Fruit fly (Drosophila melanogaster) whole organism, embryonic: ENCODE measurements around the gene CG2898.
A peak's percentile ranks its signal among the peaks of the same experiment; 100 is the strongest.

Source experiments
- Adf1 ChIP-seq: fragments of 200-800 bp; sonication (Bioruptor generic); IDR thresholded peaks from 2 replicates; pipeline ENCODE4 v1.3.6; 2022; ENCODE audit warnings: missing biosample characterization, missing genetic modification characterization
- BEAF-32 ChIP-seq: fragments of 200-800 bp; sonication (Bioruptor generic); optimal IDR thresholded peaks from 3 replicates; lab custom pipeline; 2017; ENCODE audit warnings: missing biosample characterization, missing genetic modification characterization, mild to moderate bottlenecking, moderate library complexity, missing genetic modification reagents
- CG10979 ChIP-seq: fragments of 200-800 bp; sonication (Bioruptor generic); optimal IDR thresholded peaks from 2 replicates; lab custom pipeline; 2018; ENCODE audit warnings: missing biosample characterization, mild to moderate bottlenecking, missing genetic modification characterization, moderate library complexity
- CG11695 ChIP-seq: fragments of 200-800 bp; sonication (Bioruptor generic); IDR thresholded peaks from 3 replicates; pipeline ENCODE4 v1.3.6; 2022; ENCODE audit warnings: missing biosample characterization, missing genetic modification characterization
- CG11723 ChIP-seq: fragments of 200-800 bp; sonication (Bioruptor generic); optimal IDR thresholded peaks from 2 replicates; lab custom pipeline; 2017; ENCODE audit warnings: missing biosample characterization, mild to moderate bottlenecking, missing genetic modification characterization
- CG13775 ChIP-seq: fragments of 200-800 bp; sonication (Bioruptor generic); optimal IDR thresholded peaks from 3 replicates; lab custom pipeline; 2017; ENCODE audit warnings: missing biosample characterization, mild to moderate bottlenecking, missing genetic modification characterization
- CG16779 ChIP-seq: fragments of 200-800 bp; sonication (Bioruptor generic); IDR thresholded peaks from 2 replicates; pipeline ENCODE4 v1.3.6; 2022; ENCODE audit warnings: missing biosample characterization, missing genetic modification characterization
- CG17829 ChIP-seq: fragments of 200-800 bp; optimal IDR thresholded peaks from 2 replicates; lab custom pipeline; 2019; ENCODE audit warnings: missing biosample characterization, mild to moderate bottlenecking, missing genetic modification characterization, moderate library complexity
- CG2202 ChIP-seq: fragments of 200-800 bp; sonication (Bioruptor generic); optimal IDR thresholded peaks from 2 replicates; lab custom pipeline; 2018; ENCODE audit warnings: missing biosample characterization, mild to moderate bottlenecking, missing genetic modification characterization
- CG3065 ChIP-seq: fragments of 200-800 bp; sonication (Bioruptor generic); optimal IDR thresholded peaks from 2 replicates; lab custom pipeline; 2016; ENCODE audit warnings: missing biosample characterization, missing genetic modification characterization
- CG31224 ChIP-seq: fragments of 200-800 bp; sonication (Bioruptor generic); IDR thresholded peaks from 2 replicates; pipeline ENCODE4 v1.3.6; 2022; ENCODE audit warnings: missing biosample characterization, missing genetic modification characterization
- CG31365 ChIP-seq: fragments of 200-800 bp; sonication (Bioruptor generic); optimal IDR thresholded peaks from 2 replicates; lab custom pipeline; 2018; ENCODE audit warnings: missing biosample characterization, mild to moderate bottlenecking, missing genetic modification characterization
- CG32767 ChIP-seq: fragments of 200-800 bp; sonication (Bioruptor generic); IDR thresholded peaks from 2 replicates; pipeline ENCODE4 v1.3.6; 2022; ENCODE audit warnings: missing biosample characterization, missing genetic modification characterization
- CG33557 ChIP-seq: fragments of 200-800 bp; sonication (Bioruptor generic); optimal IDR thresholded peaks from 2 replicates; lab custom pipeline; 2019; ENCODE audit warnings: missing biosample characterization, mild to moderate bottlenecking, missing genetic modification characterization, moderate library complexity
- CG34224 ChIP-seq: fragments of 200-800 bp; sonication (Bioruptor generic); IDR thresholded peaks from 3 replicates; pipeline ENCODE4 v1.3.6; 2022; ENCODE audit warnings: missing biosample characterization, missing genetic modification characterization; ENCODE audit not compliant: partially characterized antibody
- CG6654 ChIP-seq: fragments of 200-800 bp; sonication (Bioruptor generic); optimal IDR thresholded peaks from 2 replicates; lab custom pipeline; 2017; ENCODE audit warnings: missing biosample characterization, mild to moderate bottlenecking, missing genetic modification characterization
- CG6689 ChIP-seq: fragments of 200-800 bp; sonication (Bioruptor generic); IDR thresholded peaks from 2 replicates; pipeline ENCODE4 v1.3.6; 2022; ENCODE audit warnings: missing biosample characterization, missing genetic modification characterization
- CG6765 ChIP-seq: fragments of 200-800 bp; sonication (Bioruptor generic); optimal IDR thresholded peaks from 3 replicates; lab custom pipeline; 2017; ENCODE audit warnings: missing biosample characterization, mild to moderate bottlenecking, missing genetic modification characterization
- CG6813 ChIP-seq: fragments of 200-800 bp; sonication (Bioruptor generic); optimal IDR thresholded peaks from 2 replicates; lab custom pipeline; 2017; ENCODE audit warnings: missing biosample characterization, missing genetic modification characterization, mild to moderate bottlenecking, moderate library complexity, missing genetic modification reagents
- CG7357 ChIP-seq: fragments of 200-800 bp; sonication (Bioruptor generic); IDR thresholded peaks from 3 replicates; pipeline ENCODE4 v1.3.6; 2022; ENCODE audit warnings: missing biosample characterization, missing genetic modification characterization
- CG7745 ChIP-seq: fragments of 200-800 bp; sonication (Bioruptor generic); optimal IDR thresholded peaks from 2 replicates; lab custom pipeline; 2018; ENCODE audit warnings: missing biosample characterization, mild to moderate bottlenecking, missing genetic modification characterization, moderate library complexity
- CG7928 ChIP-seq: fragments of 200-800 bp; sonication (Bioruptor generic); optimal IDR thresholded peaks from 2 replicates; lab custom pipeline; 2017; ENCODE audit warnings: missing biosample characterization, mild to moderate bottlenecking, missing genetic modification characterization
- CG8765 ChIP-seq: fragments of 200-800 bp; sonication (Bioruptor generic); IDR thresholded peaks from 2 replicates; pipeline ENCODE4 v1.3.6; 2022; ENCODE audit warnings: missing biosample characterization, missing genetic modification characterization
- CHES-1-like ChIP-seq: fragments of 200-800 bp; sonication (Bioruptor generic); optimal IDR thresholded peaks from 2 replicates; lab custom pipeline; 2016; ENCODE audit warnings: missing biosample characterization, missing genetic modification characterization
- CrebB ChIP-seq: fragments of 200-800 bp; sonication (Bioruptor generic); optimal IDR thresholded peaks from 3 replicates; lab custom pipeline; 2018; ENCODE audit warnings: missing biosample characterization, mild to moderate bottlenecking, missing genetic modification characterization
- Fer1 ChIP-seq: fragments of 200-800 bp; sonication (Bioruptor generic); optimal IDR thresholded peaks from 2 replicates; lab custom pipeline; 2017; ENCODE audit warnings: missing biosample characterization, mild to moderate bottlenecking, missing genetic modification characterization
- Hey ChIP-seq: fragments of 200-800 bp; sonication (Bioruptor generic); optimal IDR thresholded peaks from 3 replicates; lab custom pipeline; 2018; ENCODE audit warnings: missing biosample characterization, mild to moderate bottlenecking, missing genetic modification characterization
- HmgZ ChIP-seq: fragments of 200-800 bp; sonication (Bioruptor generic); optimal IDR thresholded peaks from 2 replicates; lab custom pipeline; 2018; ENCODE audit warnings: missing biosample characterization, mild to moderate bottlenecking, missing genetic modification characterization
- Lim3 ChIP-seq: fragments of 200-800 bp; sonication (Bioruptor generic); IDR thresholded peaks from 2 replicates; pipeline ENCODE4 v1.3.6; 2022; ENCODE audit warnings: missing biosample characterization, missing genetic modification characterization
- Med ChIP-seq: fragments of 200-800 bp; sonication (Bioruptor generic); peaks from one replicate; lab custom pipeline; 2016; ENCODE audit warnings: missing biosample characterization, missing genetic modification characterization, mild to moderate bottlenecking, inconsistent platforms, moderate library complexity
- Ravus ChIP-seq: fragments of 200-800 bp; sonication (Bioruptor generic); IDR thresholded peaks from 2 replicates; pipeline ENCODE4 v1.3.6; 2022; ENCODE audit warnings: missing biosample characterization, missing genetic modification characterization
- Ssrp ChIP-seq: fragments of 200-800 bp; sonication (Bioruptor generic); optimal IDR thresholded peaks from 2 replicates; lab custom pipeline; 2018; ENCODE audit warnings: missing biosample characterization, mild to moderate bottlenecking, missing genetic modification characterization, moderate library complexity
- ac ChIP-seq: fragments of 200-800 bp; sonication (Bioruptor generic); optimal IDR thresholded peaks from 3 replicates; lab custom pipeline; 2017; ENCODE audit warnings: missing biosample characterization, mild to moderate bottlenecking, missing genetic modification characterization
- ap ChIP-seq: fragments of 200-800 bp; sonication (Bioruptor generic); IDR thresholded peaks from 2 replicates; pipeline ENCODE4 v1.3.6; 2022; ENCODE audit warnings: missing biosample characterization, missing genetic modification characterization
- cad ChIP-seq: fragments of >200 bp; optimal IDR thresholded peaks from 2 replicates; lab custom pipeline; 2017; ENCODE audit warnings: missing biosample characterization, missing genetic modification characterization
- chn ChIP-seq: fragments of 200-800 bp; sonication (Bioruptor generic); optimal IDR thresholded peaks from 2 replicates; lab custom pipeline; 2016; ENCODE audit warnings: missing biosample characterization, missing genetic modification characterization
- crol ChIP-seq: fragments of 200-800 bp; sonication (Bioruptor generic); IDR thresholded peaks from 2 replicates; pipeline ENCODE4 v1.3.6; 2022; ENCODE audit warnings: missing biosample characterization, missing genetic modification characterization
- da ChIP-seq: fragments of 200-800 bp; sonication (Bioruptor generic); optimal IDR thresholded peaks from 2 replicates; lab custom pipeline; 2016; ENCODE audit warnings: missing biosample characterization, missing genetic modification characterization
- dmrt11E ChIP-seq: fragments of 200-800 bp; sonication (Bioruptor generic); optimal IDR thresholded peaks from 3 replicates; lab custom pipeline; 2018; ENCODE audit warnings: missing biosample characterization, mild to moderate bottlenecking, missing genetic modification characterization, moderate library complexity
- gsb ChIP-seq: fragments of 200-800 bp; sonication (Bioruptor generic); IDR thresholded peaks from 2 replicates; pipeline ENCODE4 v1.3.6; 2022; ENCODE audit warnings: missing biosample characterization, missing genetic modification characterization
- gsb-n ChIP-seq: fragments of 200-800 bp; sonication (Bioruptor generic); optimal IDR thresholded peaks from 3 replicates; lab custom pipeline; 2018; ENCODE audit warnings: missing biosample characterization, mild to moderate bottlenecking, missing genetic modification characterization
- jigr1 ChIP-seq: fragments of 200-800 bp; sonication (Bioruptor generic); IDR thresholded peaks from 3 replicates; pipeline ENCODE4 v1.3.6; 2022; ENCODE audit warnings: missing biosample characterization, missing genetic modification characterization
- jumu ChIP-seq: fragments of 200-800 bp; sonication (Bioruptor generic); optimal IDR thresholded peaks from 3 replicates; lab custom pipeline; 2016; ENCODE audit warnings: missing biosample characterization, missing genetic modification characterization
- lilli ChIP-seq: fragments of 200-800 bp; sonication (Bioruptor generic); optimal IDR thresholded peaks from 3 replicates; lab custom pipeline; 2016; ENCODE audit warnings: missing biosample characterization, missing genetic modification characterization
- mam ChIP-seq: fragments of 200-800 bp; sonication (Bioruptor generic); optimal IDR thresholded peaks from 3 replicates; lab custom pipeline; 2016; ENCODE audit warnings: missing biosample characterization, missing genetic modification characterization
- oc ChIP-seq: fragments of 200-800 bp; sonication (Bioruptor generic); optimal IDR thresholded peaks from 2 replicates; lab custom pipeline; 2018; ENCODE audit warnings: missing biosample characterization, mild to moderate bottlenecking, missing genetic modification characterization, moderate library complexity
- run ChIP-seq: fragments of 200-800 bp; sonication (Bioruptor generic); optimal IDR thresholded peaks from 3 replicates; lab custom pipeline; 2018; ENCODE audit warnings: missing biosample characterization, mild to moderate bottlenecking, missing genetic modification characterization
- scrt ChIP-seq: fragments of 200-800 bp; sonication (Bioruptor generic); optimal IDR thresholded peaks from 2 replicates; lab custom pipeline; 2018; ENCODE audit warnings: missing biosample characterization, mild to moderate bottlenecking, missing genetic modification characterization, moderate library complexity
- slou ChIP-seq: fragments of 200-800 bp; sonication (Bioruptor generic); optimal IDR thresholded peaks from 3 replicates; lab custom pipeline; 2016; ENCODE audit warnings: missing biosample characterization, missing genetic modification characterization
- trem ChIP-seq: fragments of 200-800 bp; optimal IDR thresholded peaks from 3 replicates; lab custom pipeline; 2019; ENCODE audit warnings: missing biosample characterization, mild to moderate bottlenecking, missing genetic modification characterization, moderate library complexity
- ttk ChIP-seq: fragments of 200-800 bp; sonication (Bioruptor generic); IDR thresholded peaks from 2 replicates; pipeline ENCODE4 v2.1.2; 2022; ENCODE audit warnings: missing biosample characterization, missing genetic modification characterization

CG2898 gene

dm6 chrX:10365748-10366415, 9.3 kb upstream of the CG2898 start (continued):
- TF ChIP-seq BEAF-32 (GFP tag; lab: Kevin White, UChicago) (peak; percentile 86), HmgZ (tag; lab: Kevin White, UChicago) (peak; percentile 17), chn (no peak), CG2202 (tag; lab: Kevin White, UChicago) (no peak), gsb-n (tag; lab: Kevin White, UChicago) (no peak), run (tag; lab: Kevin White, UChicago) (no peak), slou (GFP tag; lab: Kevin White, UChicago) (no peak), Adf1 (no peak), CG31365 (tag; lab: Kevin White, UChicago) (no peak), oc (tag; lab: Kevin White, UChicago) (peak; percentile 56), CG13775 (GFP tag; lab: Kevin White, UChicago) (no peak), Ssrp (tag; lab: Kevin White, UChicago) (no peak), CG7357 (no peak), lilli (GFP tag; lab: Kevin White, UChicago) (peak; percentile 13), jumu (no peak), da (GFP tag; lab: Kevin White, UChicago) (no peak), Hey (tag; lab: Kevin White, UChicago) (no peak), trem (peak; percentile 27), CG11723 (GFP tag; lab: Kevin White, UChicago) (no peak), CG7745 (tag; lab: Kevin White, UChicago) (no peak), ap (GFP tag; lab: Robert Waterston, UW) (no peak), CG8765 (no peak), CG32767 (GFP tag; lab: Robert Waterston, UW) (no peak), Med (GFP tag; lab: Kevin White, UChicago) (peak; percentile 71), mam (no peak), CG7928 (no peak), CG31224 (GFP tag; lab: Robert Waterston, UW) (no peak), CG33557 (GFP tag; lab: Kevin White, UChicago) (no peak), Fer1 (GFP tag; lab: Kevin White, UChicago) (peak; percentile 62), CHES-1-like (GFP tag; lab: Kevin White, UChicago) (no peak), CG6765 (GFP tag; lab: Kevin White, UChicago) (peak; percentile 36), CG3065 (GFP tag; lab: Kevin White, UChicago) (no peak), crol (GFP tag; lab: Robert Waterston, UW) (no peak), CG6689 (GFP tag; lab: Robert Waterston, UW) (no peak), CG6654 (GFP tag; lab: Kevin White, UChicago) (no peak), scrt (no peak), Ravus (GFP tag; lab: Robert Waterston, UW) (no peak), jigr1 (GFP tag; lab: Robert Waterston, UW) (no peak), gsb (GFP tag; lab: Robert Waterston, UW) (no peak), cad (GFP tag; lab: Kevin White, UChicago) (no peak), CG10979 (no peak), CG6813 (GFP tag; lab: Kevin White, UChicago) (peak; percentile 5), dmrt11E (tag; lab: Kevin White, UChicago) (no peak), Lim3 (GFP tag; lab: Robert Waterston, UW) (no peak), ttk (no peak), CG11695 (GFP tag; lab: Robert Waterston, UW) (no peak), CG17829 (tag; lab: Kevin White, UChicago) (peak; percentile 3), ac (GFP tag; lab: Kevin White, UChicago) (peak; percentile 6), CG16779 (no peak), CrebB (no peak), CG34224 (GFP tag; lab: Robert Waterston, UW) (peak; percentile 91)
